Fruit fly (Drosophila melanogaster): ENCODE measurements around the gene CG32354.

The CG32354 gene

dm6 chr3L:8448517-8448889 is 26.5 kb upstream of the CG32354 start:
- peak; percentile 54 for TF ChIP-seq Pif1A (GFP tag; optimal IDR thresholded peaks at IDR 0.05)
- no peak for TF ChIP-seq rn (GFP tag; IDR thresholded peaks at IDR 0.05)
- TF ChIP-seq CG34367 (tag; optimal IDR thresholded peaks at IDR 0.05): peak; percentile 0
- TF ChIP-seq CG8301 (tag; optimal IDR thresholded peaks at IDR 0.05): peak; percentile 59
- 0 out of 2 replicates have a peak, but pooled peaks have one; percentile 7 for TF ChIP-seq CG12605 (GFP tag; IDR thresholded peaks at IDR 0.05)
- TF ChIP-seq CG8159 (tag; optimal IDR thresholded peaks at IDR 0.05): peak; percentile 44
- TF ChIP-seq CG17806 (tag; optimal IDR thresholded peaks at IDR 0.05): peak; percentile 44
- peak; percentile 36 for TF ChIP-seq CG9948 (tag; optimal IDR thresholded peaks at IDR 0.05)
- peak; percentile 35 for TF ChIP-seq Pif1B (GFP tag; optimal IDR thresholded peaks at IDR 0.05)
- TF ChIP-seq fd96Ca (GFP tag; IDR thresholded peaks at IDR 0.05): no peak
- TF ChIP-seq CG32121 (GFP tag; IDR thresholded peaks at IDR 0.05): peak; percentile 49; the same call in 1 of the 2 replicates
- TF ChIP-seq D1 (tag; optimal IDR thresholded peaks at IDR 0.05): no peak
- no peak for TF ChIP-seq Snoo (tag; optimal IDR thresholded peaks at IDR 0.05)
- TF ChIP-seq Ets98B (GFP tag; IDR thresholded peaks at IDR 0.05): no peak
- TF ChIP-seq EcR (GFP tag; optimal IDR thresholded peaks at IDR 0.05): no peak
- TF ChIP-seq CG14655 (GFP tag; optimal IDR thresholded peaks at IDR 0.05): peak; percentile 74
- peak; percentile 62; the same call in 1 of the 3 replicates for TF ChIP-seq CG4496 (GFP tag; IDR thresholded peaks at IDR 0.05)
- peak; percentile 30 for TF ChIP-seq CG15710 (tag; optimal IDR thresholded peaks at IDR 0.05)

DNA sequence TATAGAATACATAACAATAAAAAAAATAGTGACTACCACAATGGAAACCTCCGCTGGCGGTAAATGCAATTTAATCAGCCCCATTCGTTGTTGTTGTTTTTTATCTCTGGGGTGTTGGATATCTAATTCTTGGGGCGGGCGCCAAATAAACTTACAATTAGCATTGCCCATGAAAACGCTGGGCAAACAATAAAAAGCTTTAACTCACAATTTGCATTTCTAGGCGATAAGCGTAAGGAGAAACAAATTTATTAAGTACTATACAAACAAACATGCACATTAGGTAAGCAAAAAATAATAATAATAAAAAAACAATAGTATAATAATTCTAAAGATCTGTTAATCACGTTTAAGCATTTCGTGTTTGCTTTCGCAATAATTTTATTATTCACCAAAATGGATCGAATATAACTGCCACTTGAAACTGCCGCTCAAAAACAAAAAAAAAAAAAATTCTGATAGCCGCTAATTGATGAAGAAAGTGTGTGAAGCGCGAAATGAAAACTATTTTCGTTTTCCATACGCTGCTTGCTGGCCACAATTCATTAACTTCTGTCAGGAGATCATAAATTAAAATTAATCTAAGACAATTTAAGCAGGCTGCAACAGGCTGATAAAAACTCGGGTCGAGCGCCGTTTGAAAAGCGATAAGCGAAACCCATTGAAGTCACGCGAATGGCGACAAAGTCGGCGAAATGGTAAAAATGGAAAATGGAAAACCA is 26.0 kb upstream of the CG32354 start:
- TF ChIP-seq CG32121 (GFP tag; IDR thresholded peaks at IDR 0.05): no peak
- no peak for TF ChIP-seq CG4496 (GFP tag; IDR thresholded peaks at IDR 0.05)
- TF ChIP-seq CG12605 (GFP tag; IDR thresholded peaks at IDR 0.05): no peak

dm6 chr3L:8446050-8446781 is 24.2 kb upstream of the CG32354 start:
- no peak for TF ChIP-seq CG13204 (GFP tag; optimal IDR thresholded peaks at IDR 0.05)
- TF ChIP-seq CG17806 (tag; optimal IDR thresholded peaks at IDR 0.05): no peak
- 0 out of 2 replicates have a peak, but pooled peaks have one; percentile 33 for TF ChIP-seq CG32121 (GFP tag; IDR thresholded peaks at IDR 0.05)
- no peak for TF ChIP-seq CG10348 (GFP tag; IDR thresholded peaks at IDR 0.05)
- no peak for TF ChIP-seq D1 (tag; optimal IDR thresholded peaks at IDR 0.05)

DNA sequence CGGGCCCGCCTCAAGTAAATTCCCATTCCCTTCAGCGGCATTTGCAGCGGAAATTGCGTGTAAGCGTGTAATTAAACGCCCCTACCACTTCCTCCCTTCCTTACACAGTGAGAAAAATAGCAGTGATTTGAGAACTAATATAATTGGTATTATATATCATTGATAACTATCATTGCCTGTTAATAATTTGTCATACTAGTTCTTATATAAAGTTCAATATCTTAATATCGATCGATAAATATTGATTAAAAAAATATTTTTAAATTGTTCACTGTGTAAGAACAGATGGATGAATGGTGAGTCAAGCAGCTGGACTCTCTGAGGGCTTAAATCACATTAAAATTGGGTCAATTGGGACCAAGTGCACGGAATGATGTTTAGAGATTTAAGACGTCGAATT is 23.0 kb upstream of the CG32354 start:
- TF ChIP-seq CG15710 (tag; optimal IDR thresholded peaks at IDR 0.05) (peak; percentile 48), Pif1B (GFP tag; optimal IDR thresholded peaks at IDR 0.05) (peak; percentile 8), CG17806 (tag; optimal IDR thresholded peaks at IDR 0.05) (peak; percentile 55), CG13204 (GFP tag; optimal IDR thresholded peaks at IDR 0.05) (no peak), D1 (tag; optimal IDR thresholded peaks at IDR 0.05) (peak; percentile 42), Snoo (tag; optimal IDR thresholded peaks at IDR 0.05) (peak; percentile 28), rn (GFP tag; IDR thresholded peaks at IDR 0.05) (no peak), CG9948 (tag; optimal IDR thresholded peaks at IDR 0.05) (peak; percentile 57), CG8301 (tag; optimal IDR thresholded peaks at IDR 0.05) (peak; percentile 28), CG8159 (tag; optimal IDR thresholded peaks at IDR 0.05) (peak; percentile 63), CG4496 (GFP tag; IDR thresholded peaks at IDR 0.05) (0 out of 3 replicates have a peak, but pooled peaks have one; percentile 46), CG14655 (GFP tag; optimal IDR thresholded peaks at IDR 0.05) (peak; percentile 38), CG34367 (tag; optimal IDR thresholded peaks at IDR 0.05) (no peak)

DNA sequence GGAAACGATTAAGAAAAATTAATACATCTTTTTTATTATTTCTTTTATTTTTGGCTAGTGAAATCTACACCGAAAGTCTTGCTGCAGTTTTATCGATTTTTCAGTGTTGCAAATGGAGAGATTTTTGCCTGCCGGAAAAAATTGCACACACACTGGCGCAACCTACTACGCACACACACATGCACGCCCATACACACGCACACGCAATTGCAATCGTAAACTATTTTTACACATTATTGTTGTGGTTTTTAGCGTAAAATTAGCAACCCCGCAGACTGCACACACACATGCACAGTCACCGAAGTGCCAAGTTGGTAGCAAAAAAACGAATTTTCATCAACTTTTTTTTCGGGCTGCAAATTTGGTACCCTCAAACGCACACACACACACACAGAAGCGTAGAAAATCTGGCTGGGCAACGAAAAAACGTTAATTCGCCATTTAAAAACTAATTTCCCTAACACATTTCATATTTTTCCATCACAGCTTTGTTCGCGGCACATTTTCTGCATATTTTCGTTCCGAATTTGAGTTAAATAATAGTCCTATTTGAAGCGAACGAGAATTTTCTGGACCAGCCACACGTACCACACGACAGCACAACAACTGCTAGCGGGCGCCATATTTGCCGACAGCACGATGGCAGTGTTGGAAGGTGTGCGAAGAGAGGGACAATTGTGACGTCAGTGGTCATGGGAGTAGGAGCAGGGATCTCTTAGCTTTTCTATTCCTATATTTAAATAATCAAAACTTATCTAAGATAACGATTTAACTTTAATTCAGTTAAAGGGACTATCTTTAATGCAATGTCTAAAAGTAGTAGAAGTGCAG is 20.0 kb upstream of the CG32354 start, which contains the start of gene Unr:
Unr (minus strand) TSS at position 637 of the 831 bp plus-strand sequence.
- peak; percentile 81 for TF ChIP-seq Pif1B (GFP tag; optimal IDR thresholded peaks at IDR 0.05)
- peak; percentile 45 for TF ChIP-seq CG8301 (tag; optimal IDR thresholded peaks at IDR 0.05)
- TF ChIP-seq CG13204 (GFP tag; optimal IDR thresholded peaks at IDR 0.05): peak; percentile 15
- peak; percentile 63 for TF ChIP-seq rn (GFP tag; IDR thresholded peaks at IDR 0.05)
- peak; percentile 76 for TF ChIP-seq Ets98B (GFP tag; IDR thresholded peaks at IDR 0.05)
- peak; percentile 51 for TF ChIP-seq CG15710 (tag; optimal IDR thresholded peaks at IDR 0.05)
- TF ChIP-seq CG14655 (GFP tag; optimal IDR thresholded peaks at IDR 0.05): peak; percentile 66
- TF ChIP-seq gl (tag; optimal IDR thresholded peaks at IDR 0.05): peak; percentile 6
- TF ChIP-seq CG10348 (GFP tag; IDR thresholded peaks at IDR 0.05): no peak
- TF ChIP-seq CG4496 (GFP tag; IDR thresholded peaks at IDR 0.05): peak; percentile 86
- TF ChIP-seq CG32121 (GFP tag; IDR thresholded peaks at IDR 0.05): peak; percentile 71
- peak; percentile 85 for TF ChIP-seq Pif1A (GFP tag; optimal IDR thresholded peaks at IDR 0.05)
- TF ChIP-seq CG12605 (GFP tag; IDR thresholded peaks at IDR 0.05): peak; percentile 85
- peak; percentile 61 for TF ChIP-seq CG17806 (tag; optimal IDR thresholded peaks at IDR 0.05)
- peak; percentile 58 for TF ChIP-seq CG34367 (tag; optimal IDR thresholded peaks at IDR 0.05)
- TF ChIP-seq D1 (tag; optimal IDR thresholded peaks at IDR 0.05): peak; percentile 62
- peak; percentile 38 for TF ChIP-seq CG9948 (tag; optimal IDR thresholded peaks at IDR 0.05)
- TF ChIP-seq Snoo (tag; optimal IDR thresholded peaks at IDR 0.05): peak; percentile 74
- TF ChIP-seq CG8159 (tag; optimal IDR thresholded peaks at IDR 0.05): peak; percentile 58
- TF ChIP-seq EcR (GFP tag; optimal IDR thresholded peaks at IDR 0.05): no peak
- no peak; the same call in 2 of the 3 replicates for TF ChIP-seq fd96Ca (GFP tag; IDR thresholded peaks at IDR 0.05)

Data from whole organism, pupa.